Worm (Caenorhabditis elegans) whole organism, L1 larva: ENCODE measurements around the gene ccep-97.
A peak's percentile ranks its signal among the peaks of the same experiment; 100 is the strongest.

Experiments
- ama-1 ChIP-seq: fragments of 150-350 bp; optimal IDR thresholded peaks from 2 replicates; lab custom pipeline; 2014
- ceh-8 ChIP-seq: fragments of 200-800 bp; sonication (Bioruptor generic); optimal IDR thresholded peaks from 2 replicates; lab custom pipeline; 2018; ENCODE audit warnings: mild to moderate bottlenecking, missing genetic modification characterization, moderate library complexity, missing compliant biosample characterization
- dsc-1 ChIP-seq: sonication (generic microtip); optimal IDR thresholded peaks from 2 replicates; lab custom pipeline; 2016; ENCODE audit warnings: mild to moderate bottlenecking, missing genetic modification characterization, missing compliant biosample characterization
- egl-27 ChIP-seq, 2 experiments: fragments of 150-350 bp in 1 of 2; sonication (generic microtip); optimal IDR thresholded peaks; 3 replicates each; lab custom pipeline; 2017 to 2018; ENCODE audit warnings: missing biosample characterization in 2 of 2, missing genetic modification characterization in 2 of 2, missing genetic modification reagents in 2 of 2
- lin-13 ChIP-seq: fragments of 150-350 bp; optimal IDR thresholded peaks from 2 replicates; lab custom pipeline; 2014; ENCODE audit warnings: missing biosample characterization, missing genetic modification reagents, missing genetic modification characterization
- lin-35 ChIP-seq, 2 experiments: fragments of 150-350 bp; optimal IDR thresholded peaks; 2 replicates each; lab custom pipeline; 2014; ENCODE audit warnings: missing biosample characterization in 2 of 2, missing genetic modification characterization in 2 of 2, missing genetic modification reagents in 2 of 2
- mab-9 ChIP-seq: fragments of 200-800 bp; sonication (Bioruptor generic); IDR thresholded peaks from 2 replicates; pipeline ENCODE4 v1.3.6; 2022; ENCODE audit warnings: missing genetic modification reagents, missing genetic modification characterization, missing compliant biosample characterization
- nhr-28 ChIP-seq: fragments of 150-350 bp; optimal IDR thresholded peaks from 2 replicates; lab custom pipeline; 2014; ENCODE audit warnings: missing biosample characterization, missing genetic modification characterization
- pag-3 ChIP-seq: sonication (generic microtip); optimal IDR thresholded peaks from 2 replicates; lab custom pipeline; 2017; ENCODE audit warnings: missing genetic modification characterization, mild to moderate bottlenecking, missing compliant biosample characterization, antibody characterized with exemption, borderline replicate concordance; ENCODE audit not compliant: insufficient read depth
- snpc-4 ChIP-seq: fragments of 150-350 bp; optimal IDR thresholded peaks from 2 replicates; lab custom pipeline; 2014; ENCODE audit warnings: missing biosample characterization, missing genetic modification characterization
- vab-15 ChIP-seq: sonication (generic microtip); optimal IDR thresholded peaks from 2 replicates; lab custom pipeline; 2017; ENCODE audit warnings: missing genotype, mild to moderate bottlenecking, missing genetic modification characterization, missing compliant biosample characterization
- zag-1 ChIP-seq: fragments of 150-350 bp; optimal IDR thresholded peaks from 2 replicates; lab custom pipeline; 2014; ENCODE audit warnings: missing biosample characterization, missing genetic modification characterization
- zip-4 ChIP-seq: fragments of 200-800 bp; sonication (Bioruptor generic); optimal IDR thresholded peaks from 2 replicates; lab custom pipeline; 2018; ENCODE audit warnings: mild to moderate bottlenecking, missing genetic modification characterization, moderate library complexity, missing compliant biosample characterization

DNA sequence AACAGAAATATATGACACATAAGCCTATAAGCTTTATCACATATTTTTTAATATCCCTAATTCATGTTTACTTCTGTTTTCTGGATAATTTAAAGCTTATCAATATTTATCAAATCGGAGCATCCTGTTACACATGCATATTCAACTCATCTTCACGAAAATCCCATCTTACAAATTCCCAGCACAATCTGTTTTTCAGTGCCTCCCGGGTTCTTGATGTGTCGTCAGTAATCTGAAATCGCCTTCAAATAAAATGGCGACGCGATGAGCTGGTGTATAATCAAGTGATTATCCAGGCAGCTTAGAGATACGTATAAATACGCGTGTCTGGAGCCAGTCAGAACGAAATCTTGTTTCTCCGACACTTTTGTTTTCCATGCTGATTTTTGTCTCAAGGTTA lies 32.0 kb upstream of the ccep-97 start:
- TF ChIP-seq egl-27 (tag; optimal IDR thresholded peaks at IDR 0.05; lab: Kevin White, UChicago): no peak
- TF ChIP-seq ceh-8 (GFP tag; lab: Kevin White, UChicago): no peak
- no peak for TF ChIP-seq lin-35 (GFP tag; optimal IDR thresholded peaks at IDR 0.05; lab: Kevin White, UChicago)
- TF ChIP-seq zip-4 (GFP tag; lab: Kevin White, UChicago): no peak
- peak; percentile 86 for TF ChIP-seq dsc-1
- TF ChIP-seq zag-1 (tag; lab: Kevin White, UChicago): no peak
- TF ChIP-seq vab-15 (tag; lab: Kevin White, UChicago): no peak
- TF ChIP-seq snpc-4 (tag; lab: Kevin White, UChicago): no peak
- no peak for TF ChIP-seq ama-1 (lab: Kevin White, UChicago)
- no peak for TF ChIP-seq pag-3
- no peak for TF ChIP-seq nhr-28
- no peak for TF ChIP-seq mab-9
- no peak for TF ChIP-seq lin-13 (GFP tag; lab: Kevin White, UChicago)
